Fruit fly (Drosophila melanogaster): Measurements from ENCODE around the gene CG11349.

The CG11349 gene

dm6 chr3L:4461454-4462045 lies 11.3 kb upstream of the CG11349 start, which contains the start of gene CG15023 (continued):
- TF ChIP-seq CG15696 (tag; optimal IDR thresholded peaks at IDR 0.05) (no peak), Gug (GFP tag; IDR thresholded peaks at IDR 0.05) (no peak), ase (GFP tag; IDR thresholded peaks at IDR 0.05) (no peak), CG7839 (tag; optimal IDR thresholded peaks at IDR 0.05) (peak; percentile 39), CG4360 (GFP tag; IDR thresholded peaks at IDR 0.05) (no peak), CG30020 (tag; optimal IDR thresholded peaks at IDR 0.05) (no peak), CG7928 (GFP tag; optimal IDR thresholded peaks at IDR 0.05) (no peak), Ets97D (GFP tag; optimal IDR thresholded peaks at IDR 0.05) (no peak), CG8478 (optimal IDR thresholded peaks at IDR 0.05) (no peak), Bgb (GFP tag; IDR thresholded peaks at IDR 0.05; ENCODE audit: partially characterized antibody) (no peak), Dad (GFP tag; optimal IDR thresholded peaks at IDR 0.05) (no peak), CG2129 (GFP tag; IDR thresholded peaks at IDR 0.05; ENCODE audit: partially characterized antibody) (no peak), gfzf (GFP tag; optimal IDR thresholded peaks at IDR 0.05) (no peak), CG7556 (GFP tag; optimal IDR thresholded peaks at IDR 0.05) (no peak), CG17802 (tag; optimal IDR thresholded peaks at IDR 0.05) (no peak), Spps (tag; optimal IDR thresholded peaks at IDR 0.05) (no peak), otp (GFP tag; IDR thresholded peaks at IDR 0.05) (no peak), wdn (GFP tag; IDR thresholded peaks at IDR 0.05) (no peak), tin (GFP tag; optimal IDR thresholded peaks at IDR 0.05) (no peak), CG12744 (GFP tag; optimal IDR thresholded peaks at IDR 0.05) (no peak), zf30C (GFP tag; optimal IDR thresholded peaks at IDR 0.05) (no peak), pros (GFP tag; optimal IDR thresholded peaks at IDR 0.05) (no peak), yki (optimal IDR thresholded peaks at IDR 0.05) (no peak), grn (GFP tag; optimal IDR thresholded peaks at IDR 0.05) (no peak), CG11695 (GFP tag; IDR thresholded peaks at IDR 0.05) (peak; percentile 53; the same call in 1 of the 3 replicates), dati (GFP tag; IDR thresholded peaks at IDR 0.05) (no peak), Doc2 (GFP tag; IDR thresholded peaks at IDR 0.05) (no peak), CG11456 (GFP tag; IDR thresholded peaks at IDR 0.05) (no peak), pnt (GFP tag; optimal IDR thresholded peaks at IDR 0.05) (no peak), dmrt11E (tag; optimal IDR thresholded peaks at IDR 0.05) (no peak), Atf3 (GFP tag; optimal IDR thresholded peaks at IDR 0.05) (no peak), CG10543 (GFP tag; optimal IDR thresholded peaks at IDR 0.05) (no peak), lov (optimal IDR thresholded peaks at IDR 0.05) (no peak), lov (GFP tag; IDR thresholded peaks at IDR 0.05) (no peak), gt (GFP tag; IDR thresholded peaks at IDR 0.05) (no peak), CG2875 (GFP tag; optimal IDR thresholded peaks at IDR 0.05) (no peak), lbe (GFP tag; optimal IDR thresholded peaks at IDR 0.05) (no peak), Opbp (GFP tag; IDR thresholded peaks at IDR 0.05; ENCODE audit: partially characterized antibody) (no peak), cato (GFP tag; optimal IDR thresholded peaks at IDR 0.05; ENCODE audit: borderline replicate concordance) (no peak), CG6854 (GFP tag; optimal IDR thresholded peaks at IDR 0.05) (no peak), ato (GFP tag; IDR thresholded peaks at IDR 0.05; ENCODE audit: partially characterized antibody) (no peak), esg (GFP tag; conservative IDR thresholded peaks at IDR 0.05) (peak; percentile 30), Xbp1 (GFP tag; optimal IDR thresholded peaks at IDR 0.05) (peak; percentile 0), Vsx1 (GFP tag; optimal IDR thresholded peaks at IDR 0.05) (no peak), CG6683 (GFP tag; optimal IDR thresholded peaks at IDR 0.05) (no peak), Eip74EF (GFP tag; optimal IDR thresholded peaks at IDR 0.05) (no peak), Oli (tag; optimal IDR thresholded peaks at IDR 0.05) (peak; percentile 43), CG13424 (tag; optimal IDR thresholded peaks at IDR 0.05) (peak; percentile 45), CG9932 (GFP tag; IDR thresholded peaks at IDR 0.05) (no peak), gsb-n (tag; optimal IDR thresholded peaks at IDR 0.05) (no peak), ATbp (GFP tag; optimal IDR thresholded peaks at IDR 0.05) (no peak)
